Fruit fly (Drosophila melanogaster): ENCODE measurements around the gene CG1951.
A peak's percentile ranks its signal among the peaks of the same experiment; 100 is the strongest.

The CG1951 gene

dm6 chr3R:29027122-29027521, at the start of gene CG1951, which contains the start of gene eIF4E6:
Gene CG1951, plus strand, starts transcription at chr3R:29027236.
Gene eIF4E6, minus strand, starts transcription at chr3R:29027174.
- peak; percentile 19 for TF ChIP-seq Hr83 (GFP tag; optimal IDR thresholded peaks at IDR 0.05; ENCODE audit: poor library complexity, severe bottlenecking)
- TF ChIP-seq Vsx2 (GFP tag; optimal IDR thresholded peaks at IDR 0.05; ENCODE audit: partially characterized antibody), result no peak
- no peak for TF ChIP-seq N (GFP tag; optimal IDR thresholded peaks at IDR 0.05)
- no peak for TF ChIP-seq Rel (GFP tag; optimal IDR thresholded peaks at IDR 0.05)
- TF ChIP-seq Rel (tag; optimal IDR thresholded peaks at IDR 0.05), result peak; percentile 28
- no peak for TF ChIP-seq pan (optimal IDR thresholded peaks at IDR 0.05)
- no peak for TF ChIP-seq CrebA (GFP tag; optimal IDR thresholded peaks at IDR 0.05; ENCODE audit: borderline replicate concordance)
- TF ChIP-seq h (GFP tag; optimal IDR thresholded peaks at IDR 0.05), result peak; percentile 25
- TF ChIP-seq psq (GFP tag; optimal IDR thresholded peaks at IDR 0.05), result no peak
- no peak for TF ChIP-seq Hnf4 (GFP tag; optimal IDR thresholded peaks at IDR 0.05)
- no peak for TF ChIP-seq OdsH (GFP tag; optimal IDR thresholded peaks at IDR 0.05)
- TF ChIP-seq dmrt93B (GFP tag; optimal IDR thresholded peaks at IDR 0.05), result no peak
- TF ChIP-seq CG9705 (GFP tag; optimal IDR thresholded peaks at IDR 0.05), result no peak
- TF ChIP-seq woc (GFP tag; optimal IDR thresholded peaks at IDR 0.05), result no peak
- TF ChIP-seq HLH106 (tag; optimal IDR thresholded peaks at IDR 0.05), result no peak

DNA sequence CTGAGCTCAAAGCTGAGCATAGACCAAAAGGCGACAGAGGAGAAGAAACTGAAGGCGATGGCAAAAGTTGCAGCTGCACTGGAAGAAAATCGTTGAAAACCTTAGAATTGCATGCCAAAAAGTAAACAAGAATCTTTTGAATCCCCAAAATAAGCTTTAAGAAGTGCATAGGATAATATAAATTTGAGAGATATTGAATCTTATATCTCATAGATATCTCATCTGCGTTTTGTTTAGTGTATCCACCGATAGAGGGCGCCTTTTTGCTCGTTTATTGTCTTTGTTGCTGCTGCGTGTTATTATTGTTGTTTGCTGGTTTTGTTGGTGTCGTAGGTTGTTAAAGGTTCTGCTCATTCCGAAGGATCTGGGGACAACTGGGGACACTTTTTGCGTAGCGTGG, 41.1 kb upstream of the CG1951 start:
- no peak for TF ChIP-seq woc (GFP tag; optimal IDR thresholded peaks at IDR 0.05)
- no peak for TF ChIP-seq Abd-B (GFP tag; optimal IDR thresholded peaks at IDR 0.05)
- TF ChIP-seq ey (GFP tag; optimal IDR thresholded peaks at IDR 0.05), result no peak
- TF ChIP-seq brk (GFP tag; optimal IDR thresholded peaks at IDR 0.05), result no peak
- peak; percentile 11 for TF ChIP-seq Sp1 (GFP tag; optimal IDR thresholded peaks at IDR 0.05)
- TF ChIP-seq h (GFP tag; optimal IDR thresholded peaks at IDR 0.05), result peak; percentile 1

DNA sequence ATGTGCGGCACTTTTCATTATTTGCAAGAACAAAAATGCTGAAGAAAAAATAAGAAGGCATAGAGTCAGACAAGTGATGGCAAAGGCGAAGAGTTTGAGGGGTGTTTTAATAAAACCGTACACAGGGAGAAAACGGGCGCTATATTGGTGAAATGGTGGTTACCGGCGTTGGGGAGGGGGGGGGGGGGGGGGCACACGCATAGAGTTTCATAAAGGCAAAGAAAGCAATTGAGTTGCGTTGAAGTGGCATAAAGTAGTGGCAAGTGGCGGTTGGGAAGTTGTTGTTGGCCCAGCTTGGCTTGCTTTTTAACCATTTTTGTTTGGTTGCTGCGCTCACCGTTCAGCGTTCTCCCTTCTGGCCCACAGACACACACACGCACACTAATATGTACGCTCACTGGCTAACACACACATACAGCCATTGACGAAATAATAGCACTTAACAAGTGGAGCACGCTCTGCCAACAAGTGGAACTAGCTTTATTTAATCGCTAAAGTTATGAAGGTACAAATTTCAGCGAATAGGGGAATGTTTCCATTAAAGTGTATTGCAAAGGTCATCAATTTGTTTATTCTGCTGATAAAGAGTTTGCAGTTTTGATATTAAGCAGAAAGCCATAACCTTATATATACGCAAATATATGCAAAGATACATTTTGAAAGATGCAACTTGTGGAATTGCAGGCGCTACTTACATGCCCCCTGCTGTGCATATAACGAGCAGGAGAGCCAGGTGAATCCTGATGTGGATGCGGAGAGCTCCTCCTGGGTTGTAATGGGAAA, 39.2 kb upstream of the CG1951 start:
- TF ChIP-seq Sp1 (GFP tag; optimal IDR thresholded peaks at IDR 0.05) (peak; percentile 2), HLH106 (tag; optimal IDR thresholded peaks at IDR 0.05) (peak; percentile 5), Dfd (GFP tag; optimal IDR thresholded peaks at IDR 0.05) (peak; percentile 65), tai (GFP tag; optimal IDR thresholded peaks at IDR 0.05) (no peak), h (GFP tag; optimal IDR thresholded peaks at IDR 0.05) (no peak)

DNA sequence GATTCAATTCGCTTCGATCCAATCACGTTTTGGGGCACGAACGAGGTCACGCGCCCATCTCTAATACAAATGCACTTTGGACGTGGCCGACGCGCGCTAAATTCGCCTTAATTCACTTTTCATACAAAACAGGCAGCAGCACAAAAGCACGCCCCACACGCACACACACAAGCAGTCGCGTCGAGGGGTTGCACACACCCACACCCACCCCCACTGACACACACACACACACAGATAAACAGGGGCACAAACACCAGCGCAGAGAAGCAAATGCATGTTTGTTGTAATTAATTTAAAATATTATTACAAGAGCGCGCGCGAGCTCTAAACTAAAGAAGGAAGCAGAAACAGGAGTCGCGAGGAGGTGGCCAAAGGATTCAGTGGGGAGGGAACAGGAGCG, 37.6 kb upstream of the CG1951 start:
- peak; percentile 60 for TF ChIP-seq Dfd (GFP tag; optimal IDR thresholded peaks at IDR 0.05)
- no peak for TF ChIP-seq foxo (GFP tag; optimal IDR thresholded peaks at IDR 0.05)
- TF ChIP-seq dmrt93B (GFP tag; optimal IDR thresholded peaks at IDR 0.05), result no peak
- TF ChIP-seq h (GFP tag; optimal IDR thresholded peaks at IDR 0.05), result no peak

DNA sequence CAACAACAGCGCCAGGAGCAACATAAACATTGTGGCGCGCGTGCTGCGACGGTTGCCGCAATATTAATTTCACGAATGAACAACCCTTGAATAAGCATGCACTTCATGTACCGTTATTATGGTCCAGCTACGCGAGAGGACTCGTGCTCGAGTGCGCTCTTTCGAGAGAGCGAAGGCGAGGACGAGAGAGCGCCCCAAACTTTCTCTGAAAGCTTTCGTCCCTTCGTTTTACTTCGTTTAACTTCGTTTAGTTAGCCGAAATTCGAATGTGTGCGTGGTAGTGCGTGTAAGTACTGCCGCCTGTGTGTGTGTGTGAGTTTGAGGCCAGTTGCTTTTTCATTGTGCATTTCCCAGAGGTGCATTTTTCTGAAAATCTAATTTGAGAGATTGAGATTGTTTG, 36.3 kb upstream of the CG1951 start:
- TF ChIP-seq Dif (GFP tag; optimal IDR thresholded peaks at IDR 0.05; ENCODE audit: partially characterized antibody) (no peak), CrebA (GFP tag; optimal IDR thresholded peaks at IDR 0.05; ENCODE audit: borderline replicate concordance) (no peak), Abd-B (GFP tag; optimal IDR thresholded peaks at IDR 0.05) (no peak), Myc (optimal IDR thresholded peaks at IDR 0.05) (no peak), sage (GFP tag; optimal IDR thresholded peaks at IDR 0.05) (no peak), Vsx2 (GFP tag; optimal IDR thresholded peaks at IDR 0.05; ENCODE audit: partially characterized antibody) (peak; percentile 20), h (GFP tag; optimal IDR thresholded peaks at IDR 0.05) (no peak), jim (GFP tag; optimal IDR thresholded peaks at IDR 0.05) (no peak)

DNA sequence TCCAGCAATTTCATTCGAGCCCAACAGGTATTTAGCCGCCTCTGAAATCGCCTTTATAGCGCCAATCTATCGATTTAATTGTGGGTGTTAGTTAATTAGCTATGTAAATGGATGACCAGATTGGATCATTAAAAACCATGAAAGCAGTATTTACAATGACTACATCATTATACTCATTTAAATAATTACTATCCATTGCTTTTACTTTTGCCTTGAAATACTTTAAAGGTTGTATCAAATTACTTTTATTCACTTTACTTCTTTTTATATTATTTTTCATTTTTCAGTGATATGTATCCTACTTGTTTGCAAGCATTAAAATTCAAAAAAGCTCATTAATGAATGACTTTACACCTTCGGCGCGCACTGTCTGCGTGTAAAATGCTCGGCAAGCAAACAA, 28.0 kb upstream of the CG1951 start:
- TF ChIP-seq foxo (GFP tag; optimal IDR thresholded peaks at IDR 0.05) (peak in 1 of 2 experiments; percentile 11), Rel (GFP tag; optimal IDR thresholded peaks at IDR 0.05) (no peak), Rel (tag; optimal IDR thresholded peaks at IDR 0.05) (no peak), jim (GFP tag; optimal IDR thresholded peaks at IDR 0.05) (no peak), fru (GFP tag; optimal IDR thresholded peaks at IDR 0.05) (peak; percentile 9), Myc (optimal IDR thresholded peaks at IDR 0.05) (no peak), HLH106 (tag; optimal IDR thresholded peaks at IDR 0.05) (peak; percentile 29), dl (GFP tag; optimal IDR thresholded peaks at IDR 0.05; ENCODE audit: insufficient read depth in 1 of 2, partially characterized antibody in 2 of 2) (no peak)

All from whole organism, wandering third instar larva.